Worm (Caenorhabditis elegans) whole organism, L4/young adult: Measurements from ENCODE around the gene srh-284.

ENCODE experiments used
- dao-5 ChIP-seq: sonication (generic microtip); optimal IDR thresholded peaks from 2 replicates; lab custom pipeline; 2016; ENCODE audit warnings: missing genotype, missing genetic modification characterization, moderate library complexity, missing compliant biosample characterization
- him-1 ChIP-seq: sonication (generic microtip); optimal IDR thresholded peaks from 2 replicates; lab custom pipeline; 2016; ENCODE audit warnings: missing genotype, missing genetic modification reagents, missing genetic modification characterization, missing compliant biosample characterization

DNA sequence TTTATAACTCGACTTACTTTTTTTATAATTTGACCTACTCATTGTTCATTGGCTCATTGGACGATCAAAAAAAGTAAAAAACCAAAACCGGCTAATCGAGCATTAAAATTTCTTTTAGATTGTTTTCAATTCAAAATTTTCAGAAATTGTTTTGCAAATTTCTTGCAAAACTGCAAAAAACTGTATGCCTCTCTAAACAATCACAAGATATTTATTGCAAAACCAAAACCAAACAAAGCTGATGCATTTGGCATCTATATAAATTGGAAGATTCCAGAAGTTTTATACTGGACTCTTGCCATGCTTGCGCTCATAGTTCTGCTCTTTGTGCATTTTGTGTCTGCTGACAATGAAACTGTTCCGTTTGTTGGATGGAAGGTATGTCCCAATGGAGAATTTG, 10.3 kb downstream of the srh-284 start, which contains the start of gene C47A10.12:
- TF ChIP-seq him-1 (tag; lab: Kevin White, UChicago) (no peak), dao-5 (no peak)
